Fruit fly (Drosophila melanogaster) whole organism, embryonic: ENCODE data around the gene pes.

Experiments
- Abd-B ChIP-seq: fragments of 200-800 bp; sonication (Bioruptor generic); optimal IDR thresholded peaks from 2 replicates; lab custom pipeline; 2018; ENCODE audit warnings: missing biosample characterization, mild to moderate bottlenecking, missing genetic modification characterization, moderate library complexity
- Atf3 ChIP-seq: fragments of 200-800 bp; sonication (Bioruptor generic); optimal IDR thresholded peaks from 3 replicates; lab custom pipeline; 2016; ENCODE audit warnings: missing biosample characterization, missing genetic modification characterization
- B-H1 ChIP-seq: fragments of 200-800 bp; sonication (Bioruptor generic); IDR thresholded peaks from 3 replicates; pipeline ENCODE4 v1.3.6; 2022; ENCODE audit warnings: missing biosample characterization, missing genetic modification characterization
- BtbVII ChIP-seq: fragments of 200-800 bp; sonication (Bioruptor generic); optimal IDR thresholded peaks from 3 replicates; lab custom pipeline; 2017; ENCODE audit warnings: missing biosample characterization, mild to moderate bottlenecking, missing genetic modification characterization
- CG11093 ChIP-seq: fragments of 200-800 bp; sonication (Bioruptor generic); IDR thresholded peaks from 3 replicates; pipeline ENCODE4 v1.3.6; 2022; ENCODE audit warnings: missing biosample characterization, missing genetic modification characterization
- CG11504 ChIP-seq: fragments of 200-800 bp; sonication (Bioruptor generic); optimal IDR thresholded peaks from 3 replicates; lab custom pipeline; 2019; ENCODE audit warnings: missing biosample characterization, mild to moderate bottlenecking, missing genetic modification characterization, moderate library complexity
- CG12104 ChIP-seq: fragments of 200-800 bp; sonication (Bioruptor generic); optimal IDR thresholded peaks from 3 replicates; lab custom pipeline; 2016; ENCODE audit warnings: missing biosample characterization, missing genetic modification characterization
- CG12942 ChIP-seq: fragments of 200-800 bp; sonication (Bioruptor generic); optimal IDR thresholded peaks from 3 replicates; lab custom pipeline; 2016; ENCODE audit warnings: missing biosample characterization, missing genetic modification characterization
- CG13424 ChIP-seq: fragments of 200-800 bp; sonication (Bioruptor generic); optimal IDR thresholded peaks from 2 replicates; lab custom pipeline; 2019; ENCODE audit warnings: missing biosample characterization, mild to moderate bottlenecking, missing genetic modification characterization, moderate library complexity
- CG13894 ChIP-seq: fragments of 200-800 bp; sonication (Bioruptor generic); optimal IDR thresholded peaks from 3 replicates; lab custom pipeline; 2018; ENCODE audit warnings: missing biosample characterization, mild to moderate bottlenecking, missing genetic modification characterization, moderate library complexity
- CG14050 ChIP-seq: fragments of 200-800 bp; sonication (Bioruptor generic); IDR thresholded peaks from 3 replicates; pipeline ENCODE4 v1.3.6; 2022; ENCODE audit warnings: missing biosample characterization, missing genetic modification characterization
- CG17186 ChIP-seq: fragments of 200-800 bp; sonication (Bioruptor generic); optimal IDR thresholded peaks from 3 replicates; lab custom pipeline; 2017; ENCODE audit warnings: missing biosample characterization, missing genetic modification reagents, missing genetic modification characterization
- CG2116 ChIP-seq: fragments of 200-800 bp; sonication (Bioruptor generic); optimal IDR thresholded peaks from 3 replicates; lab custom pipeline; 2018; ENCODE audit warnings: missing biosample characterization, mild to moderate bottlenecking, missing genetic modification characterization
- CG4854 ChIP-seq: fragments of 200-800 bp; sonication (Bioruptor generic); optimal IDR thresholded peaks from 2 replicates; lab custom pipeline; 2016; ENCODE audit warnings: missing biosample characterization, missing genetic modification characterization, inconsistent platforms
- CG5245 ChIP-seq: fragments of 200-800 bp; sonication (Bioruptor generic); optimal IDR thresholded peaks from 3 replicates; lab custom pipeline; 2016; ENCODE audit warnings: missing biosample characterization, missing genetic modification characterization
- CG7745 ChIP-seq: fragments of 200-800 bp; sonication (Bioruptor generic); optimal IDR thresholded peaks from 2 replicates; lab custom pipeline; 2018; ENCODE audit warnings: missing biosample characterization, mild to moderate bottlenecking, missing genetic modification characterization, moderate library complexity
- CG7963 ChIP-seq: fragments of 200-800 bp; sonication (Bioruptor generic); IDR thresholded peaks from 3 replicates; pipeline ENCODE4 v1.3.6; 2022; ENCODE audit warnings: missing biosample characterization, missing genetic modification characterization; ENCODE audit not compliant: partially characterized antibody
- CG8359 ChIP-seq: fragments of 200-800 bp; sonication (Bioruptor generic); optimal IDR thresholded peaks from 2 replicates; lab custom pipeline; 2017; ENCODE audit warnings: missing biosample characterization, mild to moderate bottlenecking, missing genetic modification characterization, borderline replicate concordance
- CG9727 ChIP-seq: fragments of 200-800 bp; sonication (Bioruptor generic); optimal IDR thresholded peaks from 3 replicates; lab custom pipeline; 2017; ENCODE audit warnings: missing biosample characterization, mild to moderate bottlenecking, missing genetic modification characterization
- Dad ChIP-seq: fragments of 200-800 bp; sonication (Bioruptor generic); optimal IDR thresholded peaks from 3 replicates; lab custom pipeline; 2016; ENCODE audit warnings: missing biosample characterization, missing genetic modification characterization
- Fer2 ChIP-seq: fragments of 200-800 bp; sonication (Bioruptor generic); optimal IDR thresholded peaks from 2 replicates; lab custom pipeline; 2018; ENCODE audit warnings: missing biosample characterization, mild to moderate bottlenecking, missing genetic modification characterization, moderate library complexity
- Fer3 ChIP-seq: fragments of 200-800 bp; sonication (Bioruptor generic); optimal IDR thresholded peaks from 2 replicates; lab custom pipeline; 2018; ENCODE audit warnings: missing biosample characterization, mild to moderate bottlenecking, missing genetic modification characterization, moderate library complexity
- H2.0 ChIP-seq: fragments of 200-800 bp; sonication (Bioruptor generic); IDR thresholded peaks from 2 replicates; pipeline ENCODE4 v1.3.6; 2022; ENCODE audit warnings: missing biosample characterization, missing genetic modification characterization
- HLH4C ChIP-seq: fragments of 200-800 bp; sonication (Bioruptor generic); IDR thresholded peaks from 3 replicates; pipeline ENCODE4 v1.3.6; 2022; ENCODE audit warnings: missing biosample characterization, missing genetic modification characterization; ENCODE audit not compliant: partially characterized antibody
- Hand ChIP-seq: fragments of 200-800 bp; sonication (Bioruptor generic); optimal IDR thresholded peaks from 2 replicates; lab custom pipeline; 2017; ENCODE audit warnings: mild to moderate bottlenecking, missing biosample characterization, missing genetic modification reagents, missing genetic modification characterization
- Hey ChIP-seq: fragments of 200-800 bp; sonication (Bioruptor generic); optimal IDR thresholded peaks from 3 replicates; lab custom pipeline; 2018; ENCODE audit warnings: missing biosample characterization, mild to moderate bottlenecking, missing genetic modification characterization
- Hmx ChIP-seq: fragments of 200-800 bp; sonication (Bioruptor generic); optimal IDR thresholded peaks from 2 replicates; lab custom pipeline; 2016; ENCODE audit warnings: missing biosample characterization, missing genetic modification characterization
- NC2α ChIP-seq: fragments of 200-800 bp; sonication (Bioruptor generic); optimal IDR thresholded peaks from 2 replicates; lab custom pipeline; 2016; ENCODE audit warnings: missing biosample characterization, missing genetic modification characterization
- Nf-YA ChIP-seq: fragments of 200-800 bp; sonication (Bioruptor generic); IDR thresholded peaks from 2 replicates; pipeline ENCODE4 v1.3.6; 2022; ENCODE audit warnings: missing biosample characterization, missing genetic modification characterization
- Pdp1 ChIP-seq, 2 experiments: fragments of 200-800 bp; sonication (Bioruptor generic); optimal IDR thresholded peaks; 3 replicates each; lab custom pipeline; 2016; ENCODE audit warnings: missing biosample characterization in 2 of 2, missing genetic modification characterization in 2 of 2, mild to moderate bottlenecking in 1 of 2, moderate library complexity in 1 of 2
- Sox102F ChIP-seq: fragments of 200-800 bp; sonication (Bioruptor generic); optimal IDR thresholded peaks from 2 replicates; lab custom pipeline; 2018; ENCODE audit warnings: missing biosample characterization, mild to moderate bottlenecking, missing genetic modification characterization, moderate library complexity
- Trl ChIP-seq, 3 experiments: fragments of >200 bp in 2 of 3; fragments of 200-800 bp in 1 of 3; sonication (Bioruptor generic) in 1 of 3; optimal IDR thresholded peaks; 2 replicates in 1 of 3; 3 replicates in 2 of 3; lab custom pipeline; 2016 to 2017; ENCODE audit warnings: missing biosample characterization in 1 of 3, missing genetic modification characterization in 1 of 3
- Usf ChIP-seq: fragments of 200-800 bp; sonication (Bioruptor generic); optimal IDR thresholded peaks from 2 replicates; lab custom pipeline; 2017; ENCODE audit warnings: missing genotype, missing biosample characterization, missing genetic modification characterization
- Xrp1 ChIP-seq: fragments of 200-800 bp; sonication (Bioruptor generic); IDR thresholded peaks from 2 replicates; pipeline ENCODE4 v1.3.6; 2022; ENCODE audit warnings: missing biosample characterization, missing genetic modification characterization
- az2 ChIP-seq: fragments of 200-800 bp; sonication (Bioruptor generic); optimal IDR thresholded peaks from 3 replicates; lab custom pipeline; 2016; ENCODE audit warnings: missing biosample characterization, missing genetic modification characterization
- btn ChIP-seq: fragments of 200-800 bp; sonication (Bioruptor generic); optimal IDR thresholded peaks from 2 replicates; lab custom pipeline; 2016; ENCODE audit warnings: missing biosample characterization, missing genetic modification characterization
- dan ChIP-seq: fragments of 200-800 bp; sonication (Bioruptor generic); IDR thresholded peaks from 2 replicates; pipeline ENCODE4 v1.3.6; 2022; ENCODE audit warnings: missing biosample characterization, missing genetic modification characterization
- dati ChIP-seq: fragments of 200-800 bp; sonication (Bioruptor generic); IDR thresholded peaks from 2 replicates; pipeline ENCODE4 v1.3.6; 2022; ENCODE audit warnings: missing biosample characterization, missing genetic modification characterization
- esg ChIP-seq: fragments of 200-800 bp; sonication (Bioruptor generic); conservative IDR thresholded peaks from 2 replicates; pipeline ENCODE4 v1.3.6; 2022; ENCODE audit warnings: missing biosample characterization, missing genetic modification characterization
- hb ChIP-seq: fragments of 200-800 bp; sonication (Bioruptor generic); IDR thresholded peaks from 3 replicates; pipeline ENCODE4 v1.3.6; 2022; ENCODE audit warnings: missing biosample characterization, missing genetic modification characterization; ENCODE audit not compliant: partially characterized antibody
- inv ChIP-seq: fragments of 200-800 bp; sonication (Bioruptor generic); IDR thresholded peaks from 2 replicates; pipeline ENCODE4 v1.3.6; 2022; ENCODE audit warnings: missing biosample characterization, missing genetic modification characterization; ENCODE audit not compliant: partially characterized antibody
- kah ChIP-seq: fragments of 200-800 bp; sonication (Bioruptor generic); optimal IDR thresholded peaks from 2 replicates; lab custom pipeline; 2018; ENCODE audit warnings: missing biosample characterization, mild to moderate bottlenecking, missing genetic modification characterization
- odd ChIP-seq: fragments of 200-800 bp; sonication (Bioruptor generic); optimal IDR thresholded peaks from 2 replicates; lab custom pipeline; 2017; ENCODE audit warnings: missing biosample characterization, mild to moderate bottlenecking, missing genetic modification characterization
- slbo ChIP-seq: fragments of 200-800 bp; sonication (Bioruptor generic); IDR thresholded peaks from 2 replicates; pipeline ENCODE4 v1.3.6; 2022; ENCODE audit warnings: missing biosample characterization, missing genetic modification characterization
- sna ChIP-seq: fragments of 200-800 bp; sonication (Bioruptor generic); IDR thresholded peaks from 2 replicates; pipeline ENCODE4 v1.3.6; 2022; ENCODE audit warnings: missing biosample characterization, missing genetic modification characterization; ENCODE audit not compliant: partially characterized antibody
- stwl ChIP-seq: fragments of 200-800 bp; sonication (Bioruptor generic); optimal IDR thresholded peaks from 3 replicates; lab custom pipeline; 2018; ENCODE audit warnings: missing biosample characterization, mild to moderate bottlenecking, missing genetic modification characterization, moderate library complexity
- ttk ChIP-seq: fragments of 200-800 bp; sonication (Bioruptor generic); IDR thresholded peaks from 2 replicates; pipeline ENCODE4 v2.1.2; 2022; ENCODE audit warnings: missing biosample characterization, missing genetic modification characterization
- tup ChIP-seq: fragments of 200-800 bp; sonication (Bioruptor generic); optimal IDR thresholded peaks from 2 replicates; lab custom pipeline; 2016; ENCODE audit warnings: missing biosample characterization, mild to moderate bottlenecking, missing genetic modification characterization, moderate library complexity
- zfh1 ChIP-seq: fragments of 200-800 bp; sonication (Bioruptor generic); IDR thresholded peaks from 3 replicates; pipeline ENCODE4 v1.3.6; 2022; ENCODE audit warnings: missing biosample characterization, missing genetic modification characterization

The pes gene

DNA sequence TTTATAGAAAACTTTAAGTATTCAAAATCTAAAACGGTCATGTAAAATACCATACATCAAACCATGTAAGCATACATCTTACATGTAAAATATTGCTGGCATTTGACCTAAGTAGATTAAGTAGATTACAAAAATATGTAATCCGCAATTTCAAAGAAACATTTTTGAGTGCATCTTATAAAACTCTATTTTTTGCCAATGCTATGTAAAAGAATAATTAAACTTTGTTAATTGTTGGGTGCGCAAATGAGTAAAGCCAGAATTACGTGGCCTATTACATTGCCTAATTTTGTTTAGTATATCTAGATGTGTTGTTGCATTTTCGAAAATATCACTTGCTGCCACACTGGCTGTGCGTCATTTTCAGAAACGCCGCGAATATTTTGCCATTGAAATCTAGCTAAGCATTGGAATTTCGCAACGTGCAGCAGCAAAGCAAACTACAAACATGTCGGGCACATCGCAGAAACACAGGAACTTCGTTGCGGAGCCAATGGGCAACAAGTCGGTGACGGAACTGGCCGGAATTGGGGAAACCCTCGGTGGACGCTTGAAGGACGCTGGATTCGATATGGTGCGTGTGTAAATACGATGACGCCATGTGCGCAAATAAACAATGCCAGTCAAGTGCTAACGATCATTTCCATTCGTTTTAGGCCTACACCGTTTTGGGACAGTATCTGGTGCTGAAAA lies 35.3 kb upstream of the pes start, which contains the start of gene baf (continued):
- TF ChIP-seq Trl (optimal IDR thresholded peaks at IDR 0.05; lab: Kevin White, UChicago) (no peak), Trl (GFP tag; optimal IDR thresholded peaks at IDR 0.05; lab: Kevin White, UChicago) (no peak), CG9727 (GFP tag; lab: Kevin White, UChicago) (no peak), slbo (GFP tag; lab: Robert Waterston, UW) (no peak), Usf (GFP tag; lab: Kevin White, UChicago) (no peak), HLH4C (GFP tag; lab: Robert Waterston, UW) (no peak), Atf3 (GFP tag; lab: Kevin White, UChicago) (no peak), kah (GFP tag; lab: Kevin White, UChicago) (no peak), CG4854 (GFP tag; lab: Kevin White, UChicago) (no peak), CG13894 (tag; lab: Kevin White, UChicago) (no peak), btn (no peak), Hey (no peak), dan (GFP tag; lab: Robert Waterston, UW) (no peak), hb (GFP tag; lab: Robert Waterston, UW) (no peak), ttk (GFP tag; lab: Robert Waterston, UW) (no peak), Nf-YA (GFP tag; lab: Robert Waterston, UW) (no peak), Abd-B (GFP tag; lab: Kevin White, UChicago) (no peak), B-H1 (GFP tag; lab: Robert Waterston, UW) (no peak), Xrp1 (GFP tag; lab: Robert Waterston, UW) (no peak), CG7963 (no peak), odd (GFP tag; lab: Kevin White, UChicago) (no peak), CG7745 (tag; lab: Kevin White, UChicago) (no peak), CG13424 (tag; lab: Kevin White, UChicago) (no peak), Hmx (GFP tag; lab: Kevin White, UChicago) (no peak), az2 (GFP tag; lab: Kevin White, UChicago) (no peak), BtbVII (GFP tag; lab: Kevin White, UChicago) (peak; percentile 13), CG2116 (GFP tag; lab: Kevin White, UChicago) (no peak), Dad (GFP tag; lab: Kevin White, UChicago) (no peak), Hand (GFP tag; lab: Kevin White, UChicago) (no peak), esg (GFP tag; lab: Robert Waterston, UW) (no peak), CG12942 (no peak), tup (GFP tag; lab: Kevin White, UChicago) (no peak), Sox102F (GFP tag; lab: Kevin White, UChicago) (no peak), CG17186 (GFP tag; lab: Kevin White, UChicago) (peak; percentile 34), CG11504 (no peak), CG12104 (GFP tag; lab: Kevin White, UChicago) (no peak), Fer3 (tag; lab: Kevin White, UChicago) (no peak), H2.0 (no peak), zfh1 (GFP tag; lab: Robert Waterston, UW) (0 out of 3 replicates have a peak, but pooled peaks have one; percentile 22), sna (no peak), CG8359 (GFP tag; lab: Kevin White, UChicago) (no peak), dati (GFP tag; lab: Robert Waterston, UW) (no peak), CG14050 (no peak), CG11093 (GFP tag; lab: Robert Waterston, UW) (no peak), inv (GFP tag; lab: Robert Waterston, UW) (0 out of 2 replicates have a peak, but pooled peaks have one; percentile 35), Fer2 (tag; lab: Kevin White, UChicago) (no peak), stwl (tag; lab: Kevin White, UChicago) (peak; percentile 36), Pdp1 (GFP tag; optimal IDR thresholded peaks at IDR 0.05; lab: Kevin White, UChicago) (peak in 1 of 2 experiments; percentile 78), NC2α (GFP tag; lab: Kevin White, UChicago) (no peak), CG5245 (no peak)
